Worm (Caenorhabditis elegans): ENCODE measurements around the gene srbc-41.

srbc-41 gene

ce11 chrV:1626720-1627119 lies 12.1 kb upstream of the srbc-41 start, which contains the start of gene nhr-237:
Gene nhr-237, minus strand, starts transcription at chrV:1626820.
- TF ChIP-seq syd-9 (tag; optimal IDR thresholded peaks at IDR 0.05) (no peak), nhr-232 (tag; optimal IDR thresholded peaks at IDR 0.05) (no peak), K02D7.2 (tag; optimal IDR thresholded peaks at IDR 0.05) (no peak), ceh-22 (tag; optimal IDR thresholded peaks at IDR 0.05) (no peak), ttx-3 (tag; optimal IDR thresholded peaks at IDR 0.05) (no peak)

DNA sequence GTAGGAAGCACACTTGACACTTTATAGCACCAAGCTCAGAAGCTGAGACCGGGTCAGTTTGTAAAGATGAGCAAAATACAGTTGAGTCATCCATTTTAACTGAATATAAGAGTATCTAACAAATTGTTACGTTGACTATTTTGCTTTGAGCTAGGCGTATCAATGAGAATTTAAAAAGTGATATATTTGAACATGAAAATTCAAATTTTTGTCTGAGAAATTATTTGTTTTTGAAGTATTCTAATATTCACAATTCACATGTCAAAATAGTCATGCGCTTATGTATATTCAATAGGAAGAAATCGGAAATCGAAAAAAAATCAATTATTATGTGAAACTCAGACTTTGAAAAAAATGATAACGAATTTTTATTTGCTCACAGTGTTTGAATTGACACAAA lies 9.7 kb upstream of the srbc-41 start, which contains the start of gene nhr-110:
Gene nhr-110, minus strand, starts transcription at position 101 of the 400 bp plus-strand sequence.
- no peak for TF ChIP-seq ceh-30 (tag; optimal IDR thresholded peaks at IDR 0.05)
- TF ChIP-seq ahr-1 (tag; optimal IDR thresholded peaks at IDR 0.05) = no peak
- TF ChIP-seq ceh-48 (tag; optimal IDR thresholded peaks at IDR 0.05) = no peak

DNA sequence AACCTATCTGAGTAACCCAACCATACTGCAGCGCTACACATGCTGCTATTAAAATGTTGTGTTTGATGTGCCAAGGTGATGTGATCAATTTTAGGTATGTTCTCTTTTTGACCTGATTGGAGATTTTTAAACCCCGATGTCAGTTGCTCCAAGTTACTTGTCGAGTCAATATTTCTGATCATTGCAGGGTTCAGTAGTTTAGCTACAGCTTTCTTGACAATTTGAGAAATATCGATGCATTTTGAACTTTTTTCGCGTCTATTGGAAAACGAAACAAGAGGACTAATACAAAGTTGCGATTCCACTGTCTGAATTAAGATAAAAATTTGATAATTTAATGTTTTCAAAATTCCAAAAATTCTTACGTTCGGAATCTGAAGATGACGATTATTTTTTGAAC lies 8.8 kb upstream of the srbc-41 start:
- no peak for TF ChIP-seq hlh-30 (tag; optimal IDR thresholded peaks at IDR 0.05; ENCODE audit: insufficient read depth)
- no peak for TF ChIP-seq nhr-232 (tag; optimal IDR thresholded peaks at IDR 0.05)
- no peak for TF ChIP-seq tbx-7 (tag; optimal IDR thresholded peaks at IDR 0.05)
- TF ChIP-seq ztf-16 (tag; optimal IDR thresholded peaks at IDR 0.05) = no peak
- no peak for TF ChIP-seq gmeb-2 (tag; optimal IDR thresholded peaks at IDR 0.05)
- no peak for TF ChIP-seq ceh-45 (GFP tag; IDR thresholded peaks at IDR 0.05)
- no peak for TF ChIP-seq unc-3 (GFP tag; conservative IDR thresholded peaks at IDR 0.05)
- TF ChIP-seq unc-3 (tag; optimal IDR thresholded peaks at IDR 0.05) = no peak
- no peak for TF ChIP-seq T23F11.4 (GFP tag; optimal IDR thresholded peaks at IDR 0.05)
- no peak for TF ChIP-seq ahr-1 (tag; optimal IDR thresholded peaks at IDR 0.05)
- TF ChIP-seq nfya-1 (tag; optimal IDR thresholded peaks at IDR 0.05) = no peak
- TF ChIP-seq Y22D7AL.16 (tag; optimal IDR thresholded peaks at IDR 0.05) = no peak

ce11 chrV:1621494-1621893 lies 6.9 kb upstream of the srbc-41 start, which contains the start of gene nhr-117:
Gene nhr-117, minus strand, starts transcription at chrV:1621520.
- no peak for TF ChIP-seq ttx-3 (tag; optimal IDR thresholded peaks at IDR 0.05)
- TF ChIP-seq ztf-16 (tag; optimal IDR thresholded peaks at IDR 0.05) = no peak
- TF ChIP-seq che-1 (tag; optimal IDR thresholded peaks at IDR 0.05) = no peak
- TF ChIP-seq ref-2 (tag; optimal IDR thresholded peaks at IDR 0.05) = no peak
- no peak for TF ChIP-seq sox-2 (GFP tag; IDR thresholded peaks at IDR 0.05)
- TF ChIP-seq ceh-2 (tag; optimal IDR thresholded peaks at IDR 0.05) = no peak
- no peak for TF ChIP-seq hlh-8 (tag; optimal IDR thresholded peaks at IDR 0.05)
- TF ChIP-seq ahr-1 (tag; optimal IDR thresholded peaks at IDR 0.05) = no peak
- TF ChIP-seq odd-2 (tag; optimal IDR thresholded peaks at IDR 0.05) = no peak
- no peak for TF ChIP-seq ceh-48 (tag; optimal IDR thresholded peaks at IDR 0.05)

- no peak for TF ChIP-seq elt-4 (tag; optimal IDR thresholded peaks at IDR 0.05)
- no peak for TF ChIP-seq sdc-2 (tag; optimal IDR thresholded peaks at IDR 0.05)
- no peak for TF ChIP-seq T23F11.4 (GFP tag; optimal IDR thresholded peaks at IDR 0.05)
These were observed 5.9 kb upstream of the srbc-41 start for ce11 chrV:1620537-1620936.

- no peak for TF ChIP-seq ceh-30 (tag; optimal IDR thresholded peaks at IDR 0.05)
- TF ChIP-seq dve-1 (tag; optimal IDR thresholded peaks at IDR 0.05) = no peak
- no peak for TF ChIP-seq ceh-19 (GFP tag; optimal IDR thresholded peaks at IDR 0.05)
- TF ChIP-seq mec-3 (tag; optimal IDR thresholded peaks at IDR 0.05; ENCODE audit: borderline replicate concordance) = no peak
- no peak for TF ChIP-seq ceh-34 (tag; optimal IDR thresholded peaks at IDR 0.05)
- no peak for TF ChIP-seq elt-4 (tag; optimal IDR thresholded peaks at IDR 0.05)
- TF ChIP-seq ceh-45 (GFP tag; IDR thresholded peaks at IDR 0.05) = no peak
- no peak for TF ChIP-seq syd-9 (tag; optimal IDR thresholded peaks at IDR 0.05)
- no peak for TF ChIP-seq F13H6.1 (tag; optimal IDR thresholded peaks at IDR 0.05)
- no peak for TF ChIP-seq unc-3 (GFP tag; conservative IDR thresholded peaks at IDR 0.05)
- TF ChIP-seq unc-3 (tag; optimal IDR thresholded peaks at IDR 0.05) = no peak
- TF ChIP-seq fax-1 (tag; optimal IDR thresholded peaks at IDR 0.05) = no peak
- TF ChIP-seq pag-3 (tag; optimal IDR thresholded peaks at IDR 0.05; ENCODE audit: borderline replicate concordance) = no peak
- no peak for TF ChIP-seq unc-55 (GFP tag; optimal IDR thresholded peaks at IDR 0.05)
- TF ChIP-seq che-1 (tag; optimal IDR thresholded peaks at IDR 0.05) = no peak
- TF ChIP-seq sox-2 (GFP tag; IDR thresholded peaks at IDR 0.05) = no peak
These were observed 4.1 kb upstream of the srbc-41 start, which contains the start of gene nhr-179 for ce11 chrV:1618760-1619159. Gene nhr-179, minus strand, starts transcription at chrV:1618860.
